Worm (Caenorhabditis elegans): ENCODE data around the gene srw-13.

The srw-13 gene

DNA sequence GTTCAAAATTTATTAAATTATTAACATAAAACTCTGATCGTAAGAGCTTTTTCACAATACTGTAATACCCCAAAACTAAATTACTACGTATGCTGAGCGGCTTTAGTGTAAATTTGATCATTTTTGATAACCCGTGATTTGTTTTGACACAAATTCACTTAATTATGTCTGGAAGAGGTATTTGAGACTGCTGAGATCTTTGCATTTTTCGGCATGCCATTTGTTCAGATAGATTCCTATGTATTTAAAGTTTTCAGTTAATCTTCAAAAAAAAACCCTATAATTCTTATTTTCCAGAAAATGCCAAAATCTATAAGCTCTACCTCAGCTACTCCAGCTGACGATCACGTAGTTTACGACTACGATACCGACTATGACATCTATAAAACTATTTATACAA is 2.1 kb upstream of the srw-13 start, which contains the start of gene srw-15:
TSS of gene srw-15 (plus strand) at position 301 of the 400 bp plus-strand sequence.
- no peak for TF ChIP-seq lin-11 (tag; optimal IDR thresholded peaks at IDR 0.05)
- no peak for TF ChIP-seq ceh-19 (GFP tag; optimal IDR thresholded peaks at IDR 0.05)
- no peak for TF ChIP-seq fkh-6 (tag; optimal IDR thresholded peaks at IDR 0.05)
- no peak for TF ChIP-seq C38D4.7 (GFP tag; optimal IDR thresholded peaks at IDR 0.05)
- TF ChIP-seq pax-1 (tag; optimal IDR thresholded peaks at IDR 0.05): no peak
- no peak for TF ChIP-seq ceh-2 (tag; optimal IDR thresholded peaks at IDR 0.05)
- no peak for TF ChIP-seq ama-1 (optimal IDR thresholded peaks at IDR 0.05)
- TF ChIP-seq lim-6 (tag; optimal IDR thresholded peaks at IDR 0.05): no peak
- TF ChIP-seq elt-2 (tag; optimal IDR thresholded peaks at IDR 0.05): no peak
- no peak for TF ChIP-seq F13H6.1 (tag; optimal IDR thresholded peaks at IDR 0.05)
- TF ChIP-seq mec-3 (tag; optimal IDR thresholded peaks at IDR 0.05; ENCODE audit: borderline replicate concordance): no peak
- no peak for TF ChIP-seq ceh-22 (tag; optimal IDR thresholded peaks at IDR 0.05)
- no peak for TF ChIP-seq tbx-7 (tag; optimal IDR thresholded peaks at IDR 0.05)
- no peak for TF ChIP-seq sdc-2 (tag; optimal IDR thresholded peaks at IDR 0.05)
- TF ChIP-seq pag-3 (tag; optimal IDR thresholded peaks at IDR 0.05; ENCODE audit: borderline replicate concordance): no peak
- TF ChIP-seq elt-4 (tag; optimal IDR thresholded peaks at IDR 0.05): no peak
- no peak for TF ChIP-seq nfya-1 (tag; optimal IDR thresholded peaks at IDR 0.05)

DNA sequence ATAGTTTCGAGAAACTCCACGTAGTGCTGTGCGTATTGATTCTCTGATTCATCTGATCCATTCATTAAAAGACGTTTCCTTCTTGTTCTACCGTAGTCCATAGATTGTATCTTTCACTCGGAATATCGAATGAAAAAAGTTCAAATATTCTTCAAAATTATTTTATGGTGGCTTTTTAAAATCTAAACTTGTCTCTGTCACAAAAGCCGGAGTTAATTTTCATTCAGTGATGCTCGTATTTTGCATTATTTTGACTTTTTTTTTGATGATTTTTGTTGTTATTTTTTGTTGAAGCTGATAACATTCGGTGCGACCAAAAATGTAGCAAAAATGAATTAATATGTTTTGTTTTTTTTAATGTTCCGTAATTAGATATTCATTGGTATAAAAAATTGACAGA is 3.4 kb downstream of the srw-13 start, which contains the start of gene nhr-164:
TSS of gene nhr-164 (minus strand) at position 101 of the 400 bp plus-strand sequence.
- TF ChIP-seq ceh-18 (tag; optimal IDR thresholded peaks at IDR 0.05): no peak
- TF ChIP-seq dve-1 (tag; optimal IDR thresholded peaks at IDR 0.05): no peak
- TF ChIP-seq ceh-19 (GFP tag; optimal IDR thresholded peaks at IDR 0.05): no peak
- TF ChIP-seq hlh-30 (tag; optimal IDR thresholded peaks at IDR 0.05; ENCODE audit: insufficient read depth): no peak
- no peak for TF ChIP-seq ceh-14 (tag; optimal IDR thresholded peaks at IDR 0.05)
- TF ChIP-seq ceh-22 (tag; optimal IDR thresholded peaks at IDR 0.05): no peak
- TF ChIP-seq nhr-11 (tag; optimal IDR thresholded peaks at IDR 0.05): no peak
- TF ChIP-seq ztf-16 (tag; optimal IDR thresholded peaks at IDR 0.05): no peak
- TF ChIP-seq hlh-15 (tag; optimal IDR thresholded peaks at IDR 0.05): no peak
- TF ChIP-seq ceh-24 (tag; optimal IDR thresholded peaks at IDR 0.05): no peak
- no peak for TF ChIP-seq pqm-1 (tag; optimal IDR thresholded peaks at IDR 0.05)
- TF ChIP-seq elt-2 (tag; optimal IDR thresholded peaks at IDR 0.05): no peak
- no peak for TF ChIP-seq pax-1 (tag; optimal IDR thresholded peaks at IDR 0.05)
- no peak for TF ChIP-seq unc-3 (GFP tag; conservative IDR thresholded peaks at IDR 0.05)
- TF ChIP-seq unc-3 (tag; optimal IDR thresholded peaks at IDR 0.05): no peak

DNA sequence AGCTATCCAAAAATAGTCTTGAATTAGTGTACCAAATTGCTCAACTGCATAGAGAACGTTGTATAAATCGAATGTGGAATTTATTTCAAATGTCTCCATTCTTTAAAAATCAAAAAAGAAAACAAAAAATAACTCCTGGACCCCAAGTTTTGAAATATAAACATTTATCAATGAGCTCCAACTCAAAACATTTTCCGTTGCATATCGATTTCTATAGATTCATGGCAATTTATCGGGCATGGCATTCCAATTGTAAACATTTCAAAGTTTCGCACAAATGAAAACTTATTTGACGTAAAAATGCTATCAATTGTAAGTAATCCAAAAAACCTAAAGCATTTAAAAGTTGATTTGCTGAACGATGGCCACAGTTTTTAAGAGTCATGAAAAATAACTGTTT is 6.3 kb downstream of the srw-13 start, which contains the start of gene srw-12:
TSS of gene srw-12 (minus strand) at position 101 of the 400 bp plus-strand sequence.
- TF ChIP-seq ceh-19 (GFP tag; optimal IDR thresholded peaks at IDR 0.05) (no peak), nfya-1 (tag; optimal IDR thresholded peaks at IDR 0.05) (no peak), unc-55 (GFP tag; optimal IDR thresholded peaks at IDR 0.05) (no peak), ets-4 (tag; optimal IDR thresholded peaks at IDR 0.05) (no peak), gmeb-2 (tag; optimal IDR thresholded peaks at IDR 0.05) (no peak), pax-1 (tag; optimal IDR thresholded peaks at IDR 0.05) (no peak)

DNA sequence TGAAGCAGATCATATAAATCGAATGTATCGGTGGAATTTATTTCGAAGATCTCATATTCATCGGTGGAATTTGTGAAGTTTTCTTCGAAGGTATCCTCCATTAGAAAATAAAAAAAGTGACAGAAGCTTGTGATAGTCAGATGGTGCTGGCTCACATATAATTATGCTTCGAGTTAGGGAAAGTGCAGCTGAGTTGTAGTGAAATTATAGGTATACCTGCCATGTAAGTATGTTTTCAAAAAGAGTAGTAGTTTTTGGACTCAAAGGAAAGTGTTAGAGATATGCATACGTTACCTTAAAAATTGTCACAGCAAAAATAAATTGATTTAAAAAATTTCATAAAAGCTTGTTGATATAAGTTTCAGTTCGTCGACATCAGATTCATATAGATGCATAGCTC is 7.9 kb downstream of the srw-13 start, which contains the start of gene srw-11:
TSS of gene srw-11 (minus strand) at position 101 of the 400 bp plus-strand sequence.
- no peak for TF ChIP-seq T23F11.4 (GFP tag; optimal IDR thresholded peaks at IDR 0.05)

DNA sequence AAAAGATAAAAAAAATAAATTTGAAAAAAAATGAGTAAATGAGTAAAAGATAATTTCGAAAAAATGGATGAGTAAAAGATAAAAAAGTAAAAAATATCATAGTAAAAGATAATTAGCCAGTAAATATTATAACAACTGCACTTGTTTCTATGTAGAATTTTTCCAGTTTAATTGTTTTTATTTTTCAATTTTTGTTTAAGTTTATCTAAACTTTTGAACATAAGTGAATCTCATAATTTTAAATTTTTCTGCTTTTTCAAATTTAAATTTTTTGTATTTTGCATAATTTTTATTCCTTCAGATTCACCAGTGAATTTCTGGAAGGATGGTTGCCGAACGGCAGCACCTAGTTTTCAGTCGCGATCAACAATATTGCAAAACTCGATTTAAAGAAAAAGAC is 9.0 kb downstream of the srw-13 start, which contains the start of gene chil-12:
TSS of gene chil-12 (plus strand) at position 301 of the 400 bp plus-strand sequence.
- TF ChIP-seq pag-3 (tag; optimal IDR thresholded peaks at IDR 0.05; ENCODE audit: borderline replicate concordance): no peak
- no peak for TF ChIP-seq hlh-13 (GFP tag; optimal IDR thresholded peaks at IDR 0.05)
- TF ChIP-seq C08G9.2 (tag; optimal IDR thresholded peaks at IDR 0.05): no peak
- TF ChIP-seq pha-2 (tag; optimal IDR thresholded peaks at IDR 0.05): no peak
- no peak for TF ChIP-seq lin-11 (tag; optimal IDR thresholded peaks at IDR 0.05)
- TF ChIP-seq ceh-14 (tag; optimal IDR thresholded peaks at IDR 0.05): no peak
- TF ChIP-seq C38D4.7 (GFP tag; optimal IDR thresholded peaks at IDR 0.05): no peak
- TF ChIP-seq pqm-1 (tag; optimal IDR thresholded peaks at IDR 0.05): no peak
- no peak for TF ChIP-seq hlh-15 (tag; optimal IDR thresholded peaks at IDR 0.05)

All from whole organism, late embryonic.